Worm (Caenorhabditis elegans): Measurements from ENCODE around the gene ptp-8.
"Not testable (repeated sequence)": the region's sequence is repeated elsewhere in the genome, so short reads cannot be mapped to it uniquely, and the experiment has no call there.

ptp-8 gene

ce11 chrIV:7374847-7375246 lies 7.0 kb upstream of the ptp-8 start, which contains the start of gene T12B3.3:
Gene T12B3.3 (plus strand): TSS chrIV:7375147.
- not testable (repeated sequence) for TF ChIP-seq sea-1 (GFP tag; conservative IDR thresholded peaks at IDR 0.05); tra-4 (tag; optimal IDR thresholded peaks at IDR 0.05); ceh-36 (tag; optimal IDR thresholded peaks at IDR 0.05)

ce11 chrIV:7376511-7376910 lies 5.3 kb upstream of the ptp-8 start, which contains the start of gene T12B3.2:
Gene T12B3.2 (plus strand): TSS chrIV:7376811.
- TF ChIP-seq ceh-13 (GFP tag; optimal IDR thresholded peaks at IDR 0.05) = no peak
- no peak for TF ChIP-seq ceh-36 (tag; optimal IDR thresholded peaks at IDR 0.05)
- TF ChIP-seq B0310.2 (tag; optimal IDR thresholded peaks at IDR 0.05) = no peak
- no peak for TF ChIP-seq sea-1 (GFP tag; conservative IDR thresholded peaks at IDR 0.05)
- TF ChIP-seq tbx-37 (GFP tag; conservative IDR thresholded peaks at IDR 0.05) = no peak
- no peak for TF ChIP-seq tbx-11 (GFP tag; IDR thresholded peaks at IDR 0.05)
- TF ChIP-seq tra-4 (tag; optimal IDR thresholded peaks at IDR 0.05) = no peak

- peak; percentile 46 for TF ChIP-seq F13C5.2 (tag; optimal IDR thresholded peaks at IDR 0.05)
- no peak for TF ChIP-seq scrt-1 (GFP tag; IDR thresholded peaks at IDR 0.05)
These were observed 5.1 kb downstream of the ptp-8 start for ce11 chrIV:7386835-7387551.

ce11 chrIV:7388843-7389242 lies 7.0 kb downstream of the ptp-8 start, which contains the start of gene mob-3:
Gene mob-3 (minus strand): TSS chrIV:7388943.
- TF ChIP-seq hnd-1 (tag; optimal IDR thresholded peaks at IDR 0.05) (no peak), sea-1 (GFP tag; conservative IDR thresholded peaks at IDR 0.05) (no peak), aly-1 (tag; optimal IDR thresholded peaks at IDR 0.05) (no peak)

- TF ChIP-seq ama-1 (optimal IDR thresholded peaks at IDR 0.05) = no peak
- no peak for TF ChIP-seq hnd-1 (tag; optimal IDR thresholded peaks at IDR 0.05)
- no peak for TF ChIP-seq B0310.2 (tag; optimal IDR thresholded peaks at IDR 0.05)
- no peak for TF ChIP-seq pes-1 (GFP tag; IDR thresholded peaks at IDR 0.05)
- no peak for TF ChIP-seq scrt-1 (GFP tag; IDR thresholded peaks at IDR 0.05)
These were observed 7.9 kb downstream of the ptp-8 start for ce11 chrIV:7389719-7390118.

- TF ChIP-seq B0310.2 (tag; optimal IDR thresholded peaks at IDR 0.05) (no peak), aly-1 (tag; optimal IDR thresholded peaks at IDR 0.05) (no peak), ceh-13 (GFP tag; optimal IDR thresholded peaks at IDR 0.05) (no peak), tbx-11 (GFP tag; IDR thresholded peaks at IDR 0.05) (no peak), pes-1 (GFP tag; IDR thresholded peaks at IDR 0.05) (no peak), sea-1 (GFP tag; conservative IDR thresholded peaks at IDR 0.05) (no peak), tra-4 (tag; optimal IDR thresholded peaks at IDR 0.05) (no peak), hnd-1 (tag; optimal IDR thresholded peaks at IDR 0.05) (no peak), scrt-1 (GFP tag; IDR thresholded peaks at IDR 0.05) (no peak), ama-1 (optimal IDR thresholded peaks at IDR 0.05) (no peak), ets-7 (tag; optimal IDR thresholded peaks at IDR 0.05) (no peak), ceh-36 (tag; optimal IDR thresholded peaks at IDR 0.05) (no peak), F13C5.2 (tag; optimal IDR thresholded peaks at IDR 0.05) (no peak), tbx-37 (GFP tag; conservative IDR thresholded peaks at IDR 0.05) (no peak), flt-1 (GFP tag; IDR thresholded peaks at IDR 0.05) (no peak), hmbx-1 (tag; optimal IDR thresholded peaks at IDR 0.05) (no peak), hmg-4 (GFP tag; optimal IDR thresholded peaks at IDR 0.05) (no peak)
These were observed 8.4 kb downstream of the ptp-8 start for ce11 chrIV:7390126-7390766.

ce11 chrIV:7391534-7392343 lies 9.9 kb downstream of the ptp-8 start:
- TF ChIP-seq ceh-36 (tag; optimal IDR thresholded peaks at IDR 0.05) (no peak), sea-1 (GFP tag; conservative IDR thresholded peaks at IDR 0.05) (no peak), tbx-37 (GFP tag; conservative IDR thresholded peaks at IDR 0.05) (no peak), B0310.2 (tag; optimal IDR thresholded peaks at IDR 0.05) (no peak), hnd-1 (tag; optimal IDR thresholded peaks at IDR 0.05) (no peak), ceh-13 (GFP tag; optimal IDR thresholded peaks at IDR 0.05) (no peak)

ce11 chrIV:7393700-7394099 lies 11.8 kb downstream of the ptp-8 start, which contains the start of gene pitr-1:
Gene pitr-1 (plus strand): TSS chrIV:7394085.
- TF ChIP-seq sea-1 (GFP tag; conservative IDR thresholded peaks at IDR 0.05) = no peak
- TF ChIP-seq aly-1 (tag; optimal IDR thresholded peaks at IDR 0.05) = no peak
- no peak for TF ChIP-seq tbx-37 (GFP tag; conservative IDR thresholded peaks at IDR 0.05)
- no peak for TF ChIP-seq hmg-4 (GFP tag; optimal IDR thresholded peaks at IDR 0.05)
- TF ChIP-seq ama-1 (optimal IDR thresholded peaks at IDR 0.05) = no peak
- TF ChIP-seq F13C5.2 (tag; optimal IDR thresholded peaks at IDR 0.05) = no peak
- TF ChIP-seq B0310.2 (tag; optimal IDR thresholded peaks at IDR 0.05) = no peak
- no peak for TF ChIP-seq hnd-1 (tag; optimal IDR thresholded peaks at IDR 0.05)
- no peak for TF ChIP-seq hmbx-1 (tag; optimal IDR thresholded peaks at IDR 0.05)
- TF ChIP-seq tra-4 (tag; optimal IDR thresholded peaks at IDR 0.05) = no peak
- TF ChIP-seq ceh-13 (GFP tag; optimal IDR thresholded peaks at IDR 0.05) = no peak
- no peak for TF ChIP-seq flt-1 (GFP tag; IDR thresholded peaks at IDR 0.05)
- no peak for TF ChIP-seq pes-1 (GFP tag; IDR thresholded peaks at IDR 0.05)
- no peak for TF ChIP-seq ceh-36 (tag; optimal IDR thresholded peaks at IDR 0.05)
